Worm (Caenorhabditis elegans) whole organism, L4 larva: Measurements from ENCODE around the gene zfp-2.

Experiments used
- F10B5.3 ChIP-seq: sonication (generic microtip); optimal IDR thresholded peaks from 2 replicates; lab custom pipeline; 2016; ENCODE audit warnings: mild to moderate bottlenecking, missing genetic modification characterization, missing compliant biosample characterization
- T20F7.1 ChIP-seq: fragments of 200-800 bp; sonication (Bioruptor generic); optimal IDR thresholded peaks from 2 replicates; lab custom pipeline; 2018; ENCODE audit warnings: mild to moderate bottlenecking, missing genetic modification characterization, missing compliant biosample characterization
- Y48G9A.11 ChIP-seq: fragments of 200-800 bp; sonication (Bioruptor generic); IDR thresholded peaks from 2 replicates; pipeline ENCODE4 v1.3.6; 2022; ENCODE audit warnings: missing genetic modification reagents, missing genetic modification characterization, missing compliant biosample characterization
- ZK337.2 ChIP-seq: fragments of 200-800 bp; sonication (Bioruptor generic); IDR thresholded peaks from 2 replicates; pipeline ENCODE4 v1.3.6; 2022; ENCODE audit warnings: missing genetic modification reagents, missing genetic modification characterization, missing compliant biosample characterization
- aha-1 ChIP-seq: fragments of 150-350 bp; peaks from one replicate; lab custom pipeline; 2014; ENCODE audit warnings: missing biosample characterization, missing genetic modification characterization
- ama-1 ChIP-seq: fragments of 150-350 bp; optimal IDR thresholded peaks from 2 replicates; lab custom pipeline; 2014; ENCODE audit warnings: inconsistent platforms, mixed read lengths
- ceh-28 ChIP-seq: fragments of 150-350 bp; optimal IDR thresholded peaks from 2 replicates; lab custom pipeline; 2014; ENCODE audit warnings: missing biosample characterization, missing genetic modification reagents, missing genetic modification characterization
- ceh-62 ChIP-seq: sonication (generic microtip); optimal IDR thresholded peaks from 2 replicates; lab custom pipeline; 2017; ENCODE audit warnings: missing biosample characterization, missing genetic modification characterization
- ceh-82 ChIP-seq: sonication (generic microtip); optimal IDR thresholded peaks from 2 replicates; lab custom pipeline; 2017; ENCODE audit warnings: missing biosample characterization, missing genetic modification characterization
- ctbp-1 ChIP-seq: fragments of 200-800 bp; sonication (Bioruptor generic); IDR thresholded peaks from 2 replicates; pipeline ENCODE4 v1.3.6; 2022; ENCODE audit warnings: missing genetic modification reagents, missing genetic modification characterization, missing compliant biosample characterization
- dmd-8 ChIP-seq: fragments of 200-800 bp; sonication (Bioruptor generic); IDR thresholded peaks from 2 replicates; pipeline ENCODE4 v1.3.6; 2022; ENCODE audit warnings: missing genetic modification characterization, missing compliant biosample characterization
- dmd-9 ChIP-seq: fragments of 200-800 bp; sonication (Bioruptor generic); IDR thresholded peaks from 2 replicates; pipeline ENCODE4 v1.3.6; 2022; ENCODE audit warnings: missing genetic modification reagents, missing genetic modification characterization, missing compliant biosample characterization
- dpl-1 ChIP-seq: fragments of 150-350 bp; optimal IDR thresholded peaks from 2 replicates; lab custom pipeline; 2014; ENCODE audit warnings: missing biosample characterization, missing genetic modification reagents, missing genetic modification characterization
- duxl-1 ChIP-seq: sonication (generic microtip); optimal IDR thresholded peaks from 2 replicates; lab custom pipeline; 2016; ENCODE audit warnings: mild to moderate bottlenecking, missing genetic modification characterization, moderate library complexity, missing compliant biosample characterization; ENCODE audit not compliant: poor library complexity
- dve-1 ChIP-seq: sonication (generic microtip); optimal IDR thresholded peaks from 2 replicates; lab custom pipeline; 2017; ENCODE audit warnings: antibody characterized with exemption, mild to moderate bottlenecking, missing genetic modification characterization, missing compliant biosample characterization; ENCODE audit not compliant: insufficient read depth
- egl-43 ChIP-seq: fragments of 200-800 bp; sonication (Bioruptor generic); IDR thresholded peaks from 2 replicates; pipeline ENCODE4 v1.3.6; 2022; ENCODE audit warnings: missing genetic modification reagents, missing genetic modification characterization, missing compliant biosample characterization
- fos-1 ChIP-seq: fragments of 150-350 bp; optimal IDR thresholded peaks from 2 replicates; lab custom pipeline; 2014; ENCODE audit warnings: missing biosample characterization, missing genetic modification characterization
- hif-1 ChIP-seq, 2 experiments: sonication (generic microtip); optimal IDR thresholded peaks; 2 replicates each; lab custom pipeline; 2016 to 2017; ENCODE audit warnings: missing compliant biosample characterization in 2 of 2, missing genetic modification characterization in 2 of 2, missing genetic modification reagents in 2 of 2, missing genotype in 2 of 2, mild to moderate bottlenecking in 1 of 2
- hlh-11 ChIP-seq: fragments of 200-800 bp; sonication (Bioruptor generic); optimal IDR thresholded peaks from 2 replicates; lab custom pipeline; 2018; ENCODE audit warnings: mild to moderate bottlenecking, missing genetic modification characterization, missing compliant biosample characterization
- hlh-30 ChIP-seq: sonication (generic microtip); optimal IDR thresholded peaks from 2 replicates; lab custom pipeline; 2017; ENCODE audit warnings: antibody characterized with exemption, mild to moderate bottlenecking, missing genetic modification characterization, missing compliant biosample characterization; ENCODE audit not compliant: insufficient read depth
- lin-1 ChIP-seq: fragments of 200-800 bp; sonication (Bioruptor generic); IDR thresholded peaks from 2 replicates; pipeline ENCODE4 v1.3.6; 2022; ENCODE audit warnings: missing genetic modification reagents, missing genetic modification characterization, missing compliant biosample characterization
- lin-15B ChIP-seq: fragments of 150-350 bp; sonication (generic microtip); optimal IDR thresholded peaks from 3 replicates; lab custom pipeline; 2014; ENCODE audit warnings: missing biosample characterization, missing genetic modification characterization
- lin-38 ChIP-seq: fragments of 200-800 bp; sonication (Bioruptor generic); IDR thresholded peaks from 2 replicates; pipeline ENCODE4 v1.3.6; 2022; ENCODE audit warnings: missing genetic modification reagents, missing genetic modification characterization, missing compliant biosample characterization
- lir-3 ChIP-seq: sonication (generic microtip); optimal IDR thresholded peaks from 2 replicates; lab custom pipeline; 2016; ENCODE audit warnings: mild to moderate bottlenecking, missing genetic modification characterization, missing compliant biosample characterization
- lsy-2 ChIP-seq, 2 experiments: fragments of 150-350 bp in 1 of 2; sonication (generic microtip) in 1 of 2; optimal IDR thresholded peaks; 2 replicates each; lab custom pipeline; 2014 to 2017; ENCODE audit warnings: missing biosample characterization in 2 of 2, missing genetic modification characterization in 2 of 2
- madf-9 ChIP-seq: fragments of 200-800 bp; sonication (Bioruptor generic); conservative IDR thresholded peaks from 2 replicates; pipeline ENCODE4 v1.3.6; 2022; ENCODE audit warnings: missing genetic modification reagents, missing genetic modification characterization, missing compliant biosample characterization
- mdl-1 ChIP-seq, 2 experiments: fragments of 150-350 bp in 1 of 2; sonication (generic microtip) in 1 of 2; optimal IDR thresholded peaks; 2 replicates each; lab custom pipeline; 2014 to 2017; ENCODE audit warnings: missing biosample characterization in 2 of 2, missing genetic modification characterization in 2 of 2
- mep-1 ChIP-seq: fragments of 150-350 bp; sonication (generic microtip); optimal IDR thresholded peaks from 3 replicates; lab custom pipeline; 2014; ENCODE audit warnings: missing biosample characterization, missing genetic modification characterization
- mes-2 ChIP-seq: sonication (generic microtip); optimal IDR thresholded peaks from 2 replicates; lab custom pipeline; 2016; ENCODE audit warnings: missing genotype, mild to moderate bottlenecking, missing genetic modification characterization, missing compliant biosample characterization; ENCODE audit not compliant: poor library complexity, severe bottlenecking
- mxl-2 ChIP-seq: fragments of 200-800 bp; sonication (Bioruptor generic); conservative IDR thresholded peaks from 2 replicates; pipeline ENCODE4 v1.3.6; 2022; ENCODE audit warnings: missing genetic modification reagents, missing genetic modification characterization, missing compliant biosample characterization
- mxl-3 ChIP-seq: fragments of 200-800 bp; sonication (Bioruptor generic); optimal IDR thresholded peaks from 2 replicates; lab custom pipeline; 2018; ENCODE audit warnings: mild to moderate bottlenecking, missing genetic modification characterization, missing compliant biosample characterization
- nhr-102 ChIP-seq: sonication (generic microtip); optimal IDR thresholded peaks from 2 replicates; lab custom pipeline; 2016; ENCODE audit warnings: mild to moderate bottlenecking, missing genetic modification characterization, moderate library complexity, missing compliant biosample characterization
- nhr-111 ChIP-seq: fragments of 200-800 bp; sonication (Bioruptor generic); optimal IDR thresholded peaks from 2 replicates; lab custom pipeline; 2018; ENCODE audit warnings: mild to moderate bottlenecking, missing genetic modification characterization, missing compliant biosample characterization
- nhr-237 ChIP-seq: sonication (generic microtip); optimal IDR thresholded peaks from 2 replicates; lab custom pipeline; 2017; ENCODE audit warnings: missing biosample characterization, missing genetic modification characterization
- nhr-28 ChIP-seq: fragments of 150-350 bp; optimal IDR thresholded peaks from 2 replicates; lab custom pipeline; 2014; ENCODE audit warnings: missing biosample characterization, missing genetic modification characterization
- nhr-42 ChIP-seq: fragments of 200-800 bp; sonication (Bioruptor generic); IDR thresholded peaks from 2 replicates; pipeline ENCODE4 v1.3.6; 2022; ENCODE audit warnings: missing genetic modification characterization, missing compliant biosample characterization
- nhr-6 ChIP-seq: fragments of 150-350 bp; optimal IDR thresholded peaks from 2 replicates; lab custom pipeline; 2014; ENCODE audit warnings: missing biosample characterization, missing genetic modification characterization
- nhr-77 ChIP-seq: fragments of 150-350 bp; optimal IDR thresholded peaks from 2 replicates; lab custom pipeline; 2014; ENCODE audit warnings: missing biosample characterization, missing genetic modification characterization
- set-16 ChIP-seq: fragments of 200-800 bp; sonication (Bioruptor generic); IDR thresholded peaks from 2 replicates; pipeline ENCODE4 v1.3.6; 2022; ENCODE audit warnings: missing genetic modification reagents, missing genetic modification characterization, missing compliant biosample characterization
- snpc-1.2 ChIP-seq: fragments of 200-800 bp; sonication (Bioruptor generic); IDR thresholded peaks from 2 replicates; pipeline ENCODE4 v1.3.6; 2022; ENCODE audit warnings: missing genetic modification reagents, missing genetic modification characterization, missing compliant biosample characterization
- tra-1 ChIP-seq: fragments of 200-800 bp; sonication (Bioruptor generic); IDR thresholded peaks from 2 replicates; pipeline ENCODE4 v1.3.6; 2022; ENCODE audit warnings: missing genetic modification reagents, missing genetic modification characterization, missing compliant biosample characterization
- unc-130 ChIP-seq: sonication (generic microtip); optimal IDR thresholded peaks from 2 replicates; lab custom pipeline; 2016; ENCODE audit warnings: missing genetic modification reagents, missing genetic modification characterization, missing compliant biosample characterization
- vab-7 ChIP-seq: fragments of 200-800 bp; sonication (Bioruptor generic); IDR thresholded peaks from 2 replicates; pipeline ENCODE4 v1.3.6; 2022; ENCODE audit warnings: missing genetic modification reagents, missing genetic modification characterization, missing compliant biosample characterization
- zfp-2 ChIP-seq: sonication (generic microtip); optimal IDR thresholded peaks from 2 replicates; lab custom pipeline; 2016; ENCODE audit warnings: mild to moderate bottlenecking, missing genetic modification characterization, missing compliant biosample characterization
- zfp-3 ChIP-seq: fragments of 200-800 bp; sonication (Bioruptor generic); conservative IDR thresholded peaks from 2 replicates; pipeline ENCODE4 v1.3.6; 2022; ENCODE audit warnings: missing genetic modification reagents, missing genetic modification characterization, missing compliant biosample characterization
- zip-2 ChIP-seq: fragments of 150-350 bp; optimal IDR thresholded peaks from 2 replicates; lab custom pipeline; 2014; ENCODE audit warnings: missing biosample characterization, missing genetic modification characterization

The zfp-2 gene

ce11 chrII:9591071-9591470, 33.6 kb downstream of the zfp-2 start, which contains the start of the genes E02H1.1 and tag-124 (continued):
- peak; percentile 62 for TF ChIP-seq lin-38 (GFP tag; lab: Robert Waterston, UW)
- no peak for TF ChIP-seq set-16
- no peak for TF ChIP-seq nhr-111 (GFP tag; lab: Kevin White, UChicago)
- no peak for TF ChIP-seq snpc-1.2
- peak; percentile 35 for TF ChIP-seq nhr-28 (tag; lab: Kevin White, UChicago)
- peak; percentile 32 for TF ChIP-seq mxl-3 (GFP tag; lab: Kevin White, UChicago)
- TF ChIP-seq egl-43 (GFP tag; lab: Robert Waterston, UW) = no peak
- TF ChIP-seq fos-1 (tag; lab: Kevin White, UChicago) = no peak
- no peak for TF ChIP-seq nhr-77 (tag; lab: Kevin White, UChicago)
- TF ChIP-seq ceh-82 (tag; lab: Kevin White, UChicago) = no peak
- TF ChIP-seq mes-2 (tag; lab: Kevin White, UChicago) = peak; percentile 99
- TF ChIP-seq zfp-2 (tag; lab: Kevin White, UChicago) = no peak
- peak; percentile 86 for TF ChIP-seq duxl-1
- peak; percentile 33 for TF ChIP-seq hlh-11 (tag; lab: Kevin White, UChicago)
- peak; percentile 70; the same call in 1 of the 2 replicates for TF ChIP-seq Y48G9A.11 (GFP tag; lab: Robert Waterston, UW)
- peak; percentile 78 for TF ChIP-seq zip-2 (tag; lab: Kevin White, UChicago)
- peak; percentile 19 for TF ChIP-seq nhr-6
- peak; percentile 79 for TF ChIP-seq dpl-1 (GFP tag; lab: Kevin White, UChicago)
- peak; percentile 82 for TF ChIP-seq T20F7.1 (GFP tag; lab: Kevin White, UChicago)
- TF ChIP-seq ama-1 (lab: Kevin White, UChicago) = no peak
- TF ChIP-seq madf-9 (GFP tag; lab: Robert Waterston, UW) = peak; percentile 66
- TF ChIP-seq aha-1 = peak; percentile 49
- peak in 1 of 2 experiments; percentile 89 for TF ChIP-seq lsy-2 (tag; optimal IDR thresholded peaks at IDR 0.05; lab: Kevin White, UChicago)
- no peak for TF ChIP-seq ceh-28 (tag; lab: Kevin White, UChicago)
- peak; percentile 65; the same call in 1 of the 2 replicates for TF ChIP-seq tra-1 (GFP tag; lab: Robert Waterston, UW)
- TF ChIP-seq zfp-3 = no peak
- TF ChIP-seq mep-1 (tag; lab: Kevin White, UChicago) = peak; percentile 69
- no peak for TF ChIP-seq lir-3 (tag; lab: Kevin White, UChicago)
- no peak for TF ChIP-seq mxl-2 (GFP tag; lab: Robert Waterston, UW)
- 0 out of 2 replicates have a peak, but pooled peaks have one; percentile 31 for TF ChIP-seq ctbp-1 (GFP tag; lab: Robert Waterston, UW)
- no peak for TF ChIP-seq dmd-8 (GFP tag; lab: Robert Waterston, UW)
- peak; percentile 42 for TF ChIP-seq hlh-30
- peak; percentile 84 for TF ChIP-seq unc-130
- TF ChIP-seq hif-1 (tag; optimal IDR thresholded peaks at IDR 0.05; lab: Kevin White, UChicago) = peak in 1 of 2 experiments; percentile 90
- no peak for TF ChIP-seq ceh-62
- TF ChIP-seq mdl-1 (tag; optimal IDR thresholded peaks at IDR 0.05; lab: Kevin White, UChicago) = no peak
- TF ChIP-seq dve-1 = peak; percentile 66
- TF ChIP-seq ZK337.2 (GFP tag; lab: Robert Waterston, UW) = peak; percentile 83
- peak; percentile 93 for TF ChIP-seq dmd-9 (GFP tag; lab: Robert Waterston, UW)
- TF ChIP-seq F10B5.3 (tag; lab: Kevin White, UChicago) = no peak
- no peak for TF ChIP-seq vab-7 (GFP tag; lab: Robert Waterston, UW)
- no peak for TF ChIP-seq lin-15B
- no peak for TF ChIP-seq lin-1 (GFP tag; lab: Robert Waterston, UW)
- peak; percentile 48 for TF ChIP-seq nhr-102
- TF ChIP-seq nhr-42 (GFP tag; lab: Robert Waterston, UW) = no peak
- TF ChIP-seq nhr-237 (tag; lab: Kevin White, UChicago) = no peak
